Fruit fly (Drosophila melanogaster) whole organism, adult: ENCODE data around the gene CG13097.

ENCODE experiments used
- CG33017 ChIP-seq: fragments of 200-800 bp; sonication (Bioruptor generic); optimal IDR thresholded peaks from 2 replicates; lab custom pipeline; 2018; ENCODE audit warnings: missing biosample characterization, mild to moderate bottlenecking, missing genetic modification characterization, moderate library complexity
- CG5204 ChIP-seq: fragments of 200-800 bp; sonication (Bioruptor generic); optimal IDR thresholded peaks from 2 replicates; lab custom pipeline; 2016; ENCODE audit warnings: missing biosample characterization, missing genetic modification characterization
- CG7101 ChIP-seq: fragments of 200-800 bp; sonication (Bioruptor generic); optimal IDR thresholded peaks from 2 replicates; lab custom pipeline; 2018; ENCODE audit warnings: missing biosample characterization, mild to moderate bottlenecking, missing genetic modification characterization, moderate library complexity
- Clk ChIP-seq: fragments of 200-800 bp; sonication (Bioruptor generic); optimal IDR thresholded peaks from 2 replicates; lab custom pipeline; 2017; ENCODE audit warnings: missing biosample characterization, missing genetic modification characterization
- Mnt ChIP-seq: fragments of 200-800 bp; sonication (Bioruptor generic); optimal IDR thresholded peaks from 2 replicates; lab custom pipeline; 2016; ENCODE audit warnings: missing biosample characterization, mild to moderate bottlenecking, missing genetic modification characterization
- kay ChIP-seq: fragments of 200-800 bp; sonication (Bioruptor generic); peaks from one replicate; lab custom pipeline; 2016; ENCODE audit warnings: missing biosample characterization, missing genetic modification characterization, borderline replicate concordance
- pad ChIP-seq: fragments of 200-800 bp; sonication (Bioruptor generic); optimal IDR thresholded peaks from 3 replicates; lab custom pipeline; 2017; ENCODE audit warnings: missing biosample characterization, missing genetic modification characterization, mild to moderate bottlenecking, moderate library complexity, missing genetic modification reagents

DNA sequence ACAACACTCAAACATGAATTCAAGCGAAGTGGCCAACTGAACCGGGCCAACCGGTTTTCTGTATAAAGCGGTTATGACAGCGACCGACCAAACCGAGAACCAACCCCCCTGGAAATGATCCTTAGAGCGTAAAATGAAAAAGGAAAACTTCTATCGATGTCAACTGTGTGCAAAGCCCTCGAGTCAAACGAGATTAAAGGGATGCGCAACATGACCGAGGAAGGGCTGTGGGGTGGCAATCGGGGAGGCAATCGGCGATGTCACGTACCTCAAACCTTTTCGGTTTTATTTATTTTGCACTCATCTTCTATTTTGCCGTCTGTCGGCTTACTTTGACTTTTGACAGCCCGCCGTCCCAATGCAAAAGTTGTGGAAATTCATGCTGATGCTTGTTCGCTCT lies 41.5 kb upstream of the CG13097 start:
- no peak for TF ChIP-seq Clk (GFP tag; lab: Kevin White, UChicago)
- TF ChIP-seq CG5204 (GFP tag; lab: Kevin White, UChicago) = no peak
- TF ChIP-seq pad (GFP tag; lab: Kevin White, UChicago) = no peak
- no peak for TF ChIP-seq kay
- TF ChIP-seq CG33017 (tag; lab: Kevin White, UChicago) = no peak
- TF ChIP-seq Mnt (GFP tag; lab: Kevin White, UChicago) = no peak
- TF ChIP-seq CG7101 (tag; lab: Kevin White, UChicago) = no peak
